Fruit fly (Drosophila melanogaster) Kc167 (cell line): ENCODE results near the gene Paip2.

Experiments
- Myc ChIP-seq: fragments of >200 bp; optimal IDR thresholded peaks from 2 replicates; lab custom pipeline; 2017; ENCODE audit warnings: missing external identifiers
- Sin3A ChIP-seq: fragments of >200 bp; optimal IDR thresholded peaks from 2 replicates; lab custom pipeline; 2018; ENCODE audit warnings: missing external identifiers
- h ChIP-seq: fragments of >200 bp; optimal IDR thresholded peaks from 3 replicates; lab custom pipeline; 2018; ENCODE audit warnings: missing external identifiers
- insv ChIP-seq: fragments of >200 bp; optimal IDR thresholded peaks from 3 replicates; lab custom pipeline; 2018; ENCODE audit warnings: missing external identifiers
- psq ChIP-seq: fragments of >200 bp; optimal IDR thresholded peaks from 2 replicates; lab custom pipeline; 2017; ENCODE audit warnings: missing external identifiers
- ttk ChIP-seq: sonication (Bioruptor generic); optimal IDR thresholded peaks from 2 replicates; lab custom pipeline; 2017; ENCODE audit warnings: missing external identifiers

DNA sequence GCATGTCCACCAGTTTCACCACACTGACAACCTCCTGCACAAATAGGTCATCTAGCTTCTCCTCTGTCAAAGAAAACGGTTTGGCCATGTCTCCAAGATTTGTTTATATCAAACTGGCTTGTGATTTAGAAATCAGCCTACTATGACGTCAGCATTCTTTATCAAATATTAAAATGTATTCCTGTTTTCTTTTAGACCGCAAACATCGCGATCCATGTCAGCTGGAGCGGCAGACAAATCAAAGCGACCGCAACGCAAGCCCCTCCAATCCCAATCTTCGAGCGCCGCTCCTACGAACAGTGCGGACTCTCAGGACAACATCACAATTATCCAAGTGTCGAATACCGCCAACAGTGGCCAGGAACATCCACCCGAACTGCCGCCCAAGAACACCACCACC, 7.8 kb downstream of the Paip2 start, which contains the start of gene CG14383:
- TF ChIP-seq insv (lab: Kevin White, UChicago): no peak
- TF ChIP-seq Sin3A (lab: Kevin White, UChicago): no peak
- no peak for TF ChIP-seq ttk (lab: Kevin White, UChicago)
- TF ChIP-seq psq (lab: Kevin White, UChicago): no peak
- no peak for TF ChIP-seq h
- no peak for TF ChIP-seq Myc (lab: Kevin White, UChicago)
